Worm (Caenorhabditis elegans) whole organism, L1 larva: Measurements from ENCODE around the gene srv-14.

Experiments
- C04F5.9 ChIP-seq: sonication (generic microtip); optimal IDR thresholded peaks from 2 replicates; lab custom pipeline; 2016; ENCODE audit warnings: missing genetic modification characterization, missing compliant biosample characterization
- ama-1 ChIP-seq: fragments of 150-350 bp; optimal IDR thresholded peaks from 2 replicates; lab custom pipeline; 2014
- blmp-1 ChIP-seq: fragments of 150-350 bp; optimal IDR thresholded peaks from 2 replicates; lab custom pipeline; 2014; ENCODE audit warnings: missing biosample characterization, missing genetic modification characterization
- ceh-63 ChIP-seq: fragments of 200-800 bp; sonication (Bioruptor generic); optimal IDR thresholded peaks from 2 replicates; lab custom pipeline; 2018; ENCODE audit warnings: mild to moderate bottlenecking, missing genetic modification characterization, missing compliant biosample characterization
- ceh-88 ChIP-seq: fragments of 200-800 bp; sonication (Bioruptor generic); IDR thresholded peaks from 2 replicates; pipeline ENCODE4 v1.3.6; 2022; ENCODE audit warnings: missing genetic modification characterization, missing compliant biosample characterization
- dpl-1 ChIP-seq, 3 experiments: fragments of 150-350 bp in 2 of 3; sonication (generic microtip) in 1 of 3; optimal IDR thresholded peaks; 2 replicates each; lab custom pipeline; 2014 to 2017; ENCODE audit warnings: missing biosample characterization in 3 of 3, missing genetic modification characterization in 3 of 3, missing genetic modification reagents in 3 of 3
- efl-1 ChIP-seq, 4 experiments: fragments of 150-350 bp; optimal IDR thresholded peaks in 3 of 4; peaks in 1 of 4; 1 replicate in 1 of 4; 2 replicates in 3 of 4; lab custom pipeline; 2014; ENCODE audit warnings: missing biosample characterization in 2 of 4, missing genetic modification characterization in 2 of 4, missing genetic modification reagents in 2 of 4
- egl-27 ChIP-seq, 2 experiments: fragments of 150-350 bp in 1 of 2; sonication (generic microtip); optimal IDR thresholded peaks; 3 replicates each; lab custom pipeline; 2017 to 2018; ENCODE audit warnings: missing biosample characterization in 2 of 2, missing genetic modification characterization in 2 of 2, missing genetic modification reagents in 2 of 2
- elt-2 ChIP-seq: sonication (generic microtip); optimal IDR thresholded peaks from 2 replicates; lab custom pipeline; 2016; ENCODE audit warnings: missing genetic modification characterization, mild to moderate bottlenecking, inconsistent platforms, missing compliant biosample characterization, missing genetic modification reagents
- elt-3 ChIP-seq, 6 experiments: fragments of 150-350 bp in 1 of 6; sonication (generic microtip); optimal IDR thresholded peaks; 2 replicates each; lab custom pipeline; 2017 to 2018; ENCODE audit warnings: missing biosample characterization in 6 of 6, missing genetic modification characterization in 6 of 6, inconsistent platforms in 1 of 6
- fkh-4 ChIP-seq: sonication (generic microtip); optimal IDR thresholded peaks from 2 replicates; lab custom pipeline; 2016; ENCODE audit warnings: missing compliant biosample characterization, missing genetic modification characterization, borderline replicate concordance
- grh-1 ChIP-seq: fragments of 200-800 bp; sonication (Bioruptor generic); IDR thresholded peaks from 2 replicates; pipeline ENCODE4 v1.3.6; 2022; ENCODE audit warnings: missing genetic modification reagents, missing genetic modification characterization, missing compliant biosample characterization
- hlh-17 ChIP-seq: fragments of 200-800 bp; sonication (Bioruptor generic); optimal IDR thresholded peaks from 2 replicates; lab custom pipeline; 2018; ENCODE audit warnings: missing genetic modification characterization, mild to moderate bottlenecking, missing compliant biosample characterization, moderate library complexity, borderline replicate concordance
- hlh-4 ChIP-seq: sonication (generic microtip); optimal IDR thresholded peaks from 2 replicates; lab custom pipeline; 2016; ENCODE audit warnings: mild to moderate bottlenecking, missing genetic modification characterization, missing compliant biosample characterization
- hpl-2 ChIP-seq: fragments of 150-350 bp; optimal IDR thresholded peaks from 2 replicates; lab custom pipeline; 2014; ENCODE audit warnings: missing biosample characterization, missing genetic modification reagents, missing genetic modification characterization
- irx-1 ChIP-seq: sonication (generic microtip); optimal IDR thresholded peaks from 2 replicates; lab custom pipeline; 2016; ENCODE audit warnings: missing genetic modification characterization, missing compliant biosample characterization
- jun-1 ChIP-seq: fragments of 150-350 bp; optimal IDR thresholded peaks from 2 replicates; lab custom pipeline; 2014; ENCODE audit warnings: missing biosample characterization, missing genetic modification reagents, missing genetic modification characterization
- lin-13 ChIP-seq: fragments of 150-350 bp; optimal IDR thresholded peaks from 2 replicates; lab custom pipeline; 2014; ENCODE audit warnings: missing biosample characterization, missing genetic modification reagents, missing genetic modification characterization
- lin-35 ChIP-seq, 2 experiments: fragments of 150-350 bp; optimal IDR thresholded peaks; 2 replicates each; lab custom pipeline; 2014; ENCODE audit warnings: missing biosample characterization in 2 of 2, missing genetic modification characterization in 2 of 2, missing genetic modification reagents in 2 of 2
- lsy-2 ChIP-seq, 2 experiments: fragments of 150-350 bp; optimal IDR thresholded peaks; 2 replicates each; lab custom pipeline; 2014; ENCODE audit warnings: missing biosample characterization in 2 of 2, missing genetic modification characterization in 2 of 2
- mab-9 ChIP-seq: fragments of 200-800 bp; sonication (Bioruptor generic); IDR thresholded peaks from 2 replicates; pipeline ENCODE4 v1.3.6; 2022; ENCODE audit warnings: missing genetic modification reagents, missing genetic modification characterization, missing compliant biosample characterization
- mep-1 ChIP-seq: fragments of 150-350 bp; optimal IDR thresholded peaks from 2 replicates; lab custom pipeline; 2014; ENCODE audit warnings: missing biosample characterization, missing genetic modification characterization
- nhr-12 ChIP-seq: sonication (generic microtip); optimal IDR thresholded peaks from 2 replicates; lab custom pipeline; 2017; ENCODE audit warnings: missing biosample characterization, missing genetic modification characterization
- nhr-20 ChIP-seq: sonication (generic microtip); optimal IDR thresholded peaks from 2 replicates; lab custom pipeline; 2016; ENCODE audit warnings: mild to moderate bottlenecking, missing genetic modification characterization, missing compliant biosample characterization
- nhr-237 ChIP-seq: fragments of 150-350 bp; optimal IDR thresholded peaks from 2 replicates; lab custom pipeline; 2014; ENCODE audit warnings: missing biosample characterization, missing genetic modification characterization
- nhr-28 ChIP-seq: fragments of 150-350 bp; optimal IDR thresholded peaks from 2 replicates; lab custom pipeline; 2014; ENCODE audit warnings: missing biosample characterization, missing genetic modification characterization
- nhr-71 ChIP-seq: sonication (generic microtip); optimal IDR thresholded peaks from 2 replicates; lab custom pipeline; 2016; ENCODE audit warnings: mild to moderate bottlenecking, missing genetic modification characterization, moderate library complexity, missing compliant biosample characterization
- nhr-77 ChIP-seq: fragments of 150-350 bp; optimal IDR thresholded peaks from 2 replicates; lab custom pipeline; 2014; ENCODE audit warnings: missing biosample characterization, missing genetic modification characterization
- nhr-84 ChIP-seq: sonication (generic microtip); optimal IDR thresholded peaks from 2 replicates; lab custom pipeline; 2017; ENCODE audit warnings: missing biosample characterization, missing genetic modification characterization
- nhr-85 ChIP-seq: sonication (generic microtip); peaks from one replicate; lab custom pipeline; 2016; ENCODE audit warnings: missing genetic modification characterization, inconsistent platforms, missing compliant biosample characterization
- pag-3 ChIP-seq: sonication (generic microtip); optimal IDR thresholded peaks from 2 replicates; lab custom pipeline; 2017; ENCODE audit warnings: missing genetic modification characterization, mild to moderate bottlenecking, missing compliant biosample characterization, antibody characterized with exemption, borderline replicate concordance; ENCODE audit not compliant: insufficient read depth
- pax-3 ChIP-seq: fragments of 200-800 bp; sonication (Bioruptor generic); optimal IDR thresholded peaks from 2 replicates; lab custom pipeline; 2018; ENCODE audit warnings: mild to moderate bottlenecking, missing genetic modification characterization, moderate library complexity, missing compliant biosample characterization
- pqm-1 ChIP-seq: sonication (generic microtip); optimal IDR thresholded peaks from 3 replicates; lab custom pipeline; 2017; ENCODE audit warnings: missing biosample characterization, missing genetic modification characterization
- rnt-1 ChIP-seq: sonication (generic microtip); optimal IDR thresholded peaks from 2 replicates; lab custom pipeline; 2016; ENCODE audit warnings: mild to moderate bottlenecking, missing genetic modification characterization, moderate library complexity, missing compliant biosample characterization
- sox-4 ChIP-seq: sonication (generic microtip); optimal IDR thresholded peaks from 2 replicates; lab custom pipeline; 2016; ENCODE audit warnings: missing genetic modification characterization, missing compliant biosample characterization
- tlp-1 ChIP-seq: fragments of 150-350 bp; optimal IDR thresholded peaks from 2 replicates; lab custom pipeline; 2014; ENCODE audit warnings: missing biosample characterization, missing genetic modification characterization
- unc-98 ChIP-seq: fragments of 200-800 bp; sonication (Bioruptor generic); IDR thresholded peaks from 2 replicates; pipeline ENCODE4 v1.3.6; 2022; ENCODE audit warnings: missing genetic modification characterization, missing compliant biosample characterization
- ztf-11 ChIP-seq, 2 experiments: sonication (generic microtip); optimal IDR thresholded peaks; 2 replicates each; lab custom pipeline; 2016 to 2017; ENCODE audit warnings: missing genetic modification characterization in 2 of 2, missing biosample characterization in 1 of 2, missing compliant biosample characterization in 1 of 2
- ztf-4 ChIP-seq: fragments of 150-350 bp; optimal IDR thresholded peaks from 2 replicates; lab custom pipeline; 2014; ENCODE audit warnings: missing biosample characterization, missing genetic modification characterization

srv-14 gene

ce11 chrIV:15878262-15878661, 15.8 kb downstream of the srv-14 start:
- TF ChIP-seq pqm-1 = no peak
- no peak for TF ChIP-seq elt-2 (tag; lab: Kevin White, UChicago)
- no peak for TF ChIP-seq nhr-237 (tag; lab: Kevin White, UChicago)
- TF ChIP-seq hlh-4 (tag; lab: Kevin White, UChicago) = no peak
- no peak for TF ChIP-seq pax-3 (tag; lab: Kevin White, UChicago)
- TF ChIP-seq nhr-20 (tag; lab: Kevin White, UChicago) = no peak
- TF ChIP-seq nhr-12 (tag; lab: Kevin White, UChicago) = no peak
- no peak for TF ChIP-seq ama-1 (lab: Kevin White, UChicago)
- TF ChIP-seq fkh-4 = no peak
- TF ChIP-seq hpl-2 (GFP tag; lab: Kevin White, UChicago) = no peak
- no peak for TF ChIP-seq egl-27 (tag; optimal IDR thresholded peaks at IDR 0.05; lab: Kevin White, UChicago)
- no peak for TF ChIP-seq jun-1 (tag; lab: Kevin White, UChicago)
- no peak for TF ChIP-seq mep-1 (tag; lab: Kevin White, UChicago)
- TF ChIP-seq lin-13 (GFP tag; lab: Kevin White, UChicago) = no peak
- no peak for TF ChIP-seq sox-4
- no peak for TF ChIP-seq ceh-63 (GFP tag; lab: Kevin White, UChicago)
- TF ChIP-seq unc-98 (GFP tag; lab: Robert Waterston, UW) = no peak

DNA sequence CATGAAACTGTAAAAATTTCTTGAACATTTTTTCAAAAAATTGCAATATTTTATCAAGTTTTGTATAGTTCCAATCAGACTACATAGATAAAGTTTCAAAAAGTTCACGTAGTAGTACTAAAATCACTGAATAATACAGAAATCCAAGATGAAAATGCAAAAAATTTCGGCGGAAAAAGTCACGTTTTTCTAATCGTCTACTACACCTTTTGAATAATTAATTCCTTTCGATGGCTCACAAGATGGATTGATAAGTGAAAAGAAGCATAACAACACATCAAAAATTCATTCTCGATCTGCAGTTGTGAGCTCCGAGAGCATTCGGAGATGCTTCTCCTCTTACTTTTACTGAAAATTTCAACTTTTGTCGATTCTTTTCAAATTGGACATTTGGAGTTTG, 21.4 kb downstream of the srv-14 start, which contains the start of gene gcy-25:
gcy-25 (plus strand) TSS at position 301 of the 400 bp plus-strand sequence.
- TF ChIP-seq C04F5.9 (tag; lab: Kevin White, UChicago) (no peak), elt-3 (tag; optimal IDR thresholded peaks at IDR 0.05; lab: Kevin White, UChicago) (no peak), mab-9 (GFP tag; lab: Robert Waterston, UW) (no peak), rnt-1 (no peak), hlh-4 (tag; lab: Kevin White, UChicago) (no peak), pag-3 (tag; lab: Kevin White, UChicago) (no peak), grh-1 (GFP tag; lab: Robert Waterston, UW) (no peak), nhr-77 (no peak), tlp-1 (tag; lab: Kevin White, UChicago) (no peak), lsy-2 (tag; optimal IDR thresholded peaks at IDR 0.05; lab: Kevin White, UChicago) (no peak)

DNA sequence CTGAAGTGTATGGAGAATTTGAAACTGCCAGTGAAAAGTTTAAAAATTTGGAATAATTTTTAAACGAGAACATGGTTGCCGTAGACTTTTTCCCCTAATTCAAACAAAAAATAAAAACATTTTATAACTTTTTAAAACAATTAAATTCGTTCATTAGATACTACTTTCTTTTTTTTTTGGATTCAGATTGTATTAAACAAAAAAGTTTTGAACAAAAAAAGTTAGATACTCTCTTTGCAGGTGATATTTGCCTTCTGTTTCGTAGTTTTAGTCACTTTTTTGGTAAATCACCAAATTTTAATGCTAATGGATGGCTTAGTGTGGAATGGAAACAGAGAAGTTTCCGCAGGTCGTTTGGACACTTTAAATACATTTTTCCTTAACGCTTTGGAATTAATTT, 23.7 kb downstream of the srv-14 start, which contains the start of gene Y105C5B.1:
Y105C5B.1 (plus strand) TSS at position 301 of the 400 bp plus-strand sequence.
- TF ChIP-seq pqm-1 (no peak), nhr-12 (tag; lab: Kevin White, UChicago) (no peak), ceh-88 (GFP tag; lab: Robert Waterston, UW) (no peak), lin-35 (GFP tag; optimal IDR thresholded peaks at IDR 0.05; lab: Kevin White, UChicago) (no peak), nhr-28 (tag; lab: Kevin White, UChicago) (no peak), irx-1 (no peak), hlh-4 (tag; lab: Kevin White, UChicago) (no peak), mab-9 (GFP tag; lab: Robert Waterston, UW) (no peak), mep-1 (tag; lab: Kevin White, UChicago) (no peak), efl-1 (optimal IDR thresholded peaks at IDR 0.05; lab: Kevin White, UChicago) (no peak), efl-1 (GFP tag; optimal IDR thresholded peaks at IDR 0.05 in 1 of 2; lab: Kevin White, UChicago) (no peak), blmp-1 (tag; lab: Kevin White, UChicago) (no peak), nhr-77 (no peak), nhr-85 (tag; lab: Kevin White, UChicago) (no peak), hlh-17 (GFP tag; lab: Kevin White, UChicago) (no peak), nhr-71 (tag; lab: Kevin White, UChicago) (no peak), dpl-1 (GFP tag; optimal IDR thresholded peaks at IDR 0.05; lab: Kevin White, UChicago) (no peak), ztf-11 (tag; optimal IDR thresholded peaks at IDR 0.05; lab: Kevin White, UChicago) (no peak), nhr-84 (tag; lab: Kevin White, UChicago) (no peak), ztf-4 (tag; lab: Kevin White, UChicago) (no peak)
